Worm (Caenorhabditis elegans) whole organism, late embryonic: ENCODE measurements around the gene K02E11.6.

Experiments
- F13H6.1 ChIP-seq: sonication (generic microtip); optimal IDR thresholded peaks from 2 replicates; lab custom pipeline; 2016; ENCODE audit warnings: missing genetic modification characterization, missing compliant biosample characterization
- K02D7.2 ChIP-seq: sonication (generic microtip); optimal IDR thresholded peaks from 2 replicates; lab custom pipeline; 2017; ENCODE audit warnings: mild to moderate bottlenecking, missing genetic modification characterization, missing compliant biosample characterization
- K09A11.1 ChIP-seq: sonication (generic microtip); optimal IDR thresholded peaks from 2 replicates; lab custom pipeline; 2017; ENCODE audit warnings: antibody characterized with exemption, mild to moderate bottlenecking, missing genetic modification characterization, missing compliant biosample characterization; ENCODE audit not compliant: insufficient read depth
- T23F11.4 ChIP-seq: fragments of 200-800 bp; sonication (Bioruptor generic); optimal IDR thresholded peaks from 2 replicates; lab custom pipeline; 2018; ENCODE audit warnings: mild to moderate bottlenecking, missing genetic modification characterization, missing compliant biosample characterization
- ahr-1 ChIP-seq: sonication (generic microtip); optimal IDR thresholded peaks from 2 replicates; lab custom pipeline; 2016; ENCODE audit warnings: missing genetic modification characterization, missing compliant biosample characterization
- ama-1 ChIP-seq: fragments of 150-350 bp; optimal IDR thresholded peaks from 2 replicates; lab custom pipeline; 2014
- ceh-14 ChIP-seq: sonication (generic microtip); optimal IDR thresholded peaks from 2 replicates; lab custom pipeline; 2016; ENCODE audit warnings: missing genotype, missing genetic modification characterization, missing compliant biosample characterization
- ceh-18 ChIP-seq: sonication (generic microtip); optimal IDR thresholded peaks from 2 replicates; lab custom pipeline; 2016; ENCODE audit warnings: missing genetic modification characterization, missing compliant biosample characterization
- ceh-30 ChIP-seq: fragments of 150-350 bp; optimal IDR thresholded peaks from 2 replicates; lab custom pipeline; 2014; ENCODE audit warnings: missing biosample characterization, missing genetic modification characterization
- ceh-48 ChIP-seq: sonication (generic microtip); optimal IDR thresholded peaks from 2 replicates; lab custom pipeline; 2016; ENCODE audit warnings: missing genetic modification characterization, inconsistent platforms, missing compliant biosample characterization
- ceh-9 ChIP-seq: sonication (generic microtip); optimal IDR thresholded peaks from 2 replicates; lab custom pipeline; 2016; ENCODE audit warnings: mild to moderate bottlenecking, missing genetic modification characterization, inconsistent platforms, missing compliant biosample characterization
- che-1 ChIP-seq: sonication (generic microtip); optimal IDR thresholded peaks from 2 replicates; lab custom pipeline; 2016; ENCODE audit warnings: mild to moderate bottlenecking, missing genetic modification characterization, missing compliant biosample characterization
- dmd-4 ChIP-seq: sonication (generic microtip); optimal IDR thresholded peaks from 2 replicates; lab custom pipeline; 2016; ENCODE audit warnings: borderline replicate concordance, missing genetic modification characterization, missing compliant biosample characterization
- dve-1 ChIP-seq: sonication (generic microtip); optimal IDR thresholded peaks from 2 replicates; lab custom pipeline; 2017; ENCODE audit warnings: antibody characterized with exemption, mild to moderate bottlenecking, missing genetic modification characterization, missing compliant biosample characterization
- elt-2 ChIP-seq: sonication (generic microtip); optimal IDR thresholded peaks from 2 replicates; lab custom pipeline; 2016; ENCODE audit warnings: missing genetic modification reagents, missing genetic modification characterization, missing compliant biosample characterization
- elt-4 ChIP-seq: sonication (generic microtip); optimal IDR thresholded peaks from 2 replicates; lab custom pipeline; 2016; ENCODE audit warnings: missing genetic modification characterization, missing compliant biosample characterization
- eyg-1 ChIP-seq: sonication (generic microtip); optimal IDR thresholded peaks from 2 replicates; lab custom pipeline; 2016; ENCODE audit warnings: missing genotype, missing genetic modification characterization, missing compliant biosample characterization
- fkh-10 ChIP-seq: fragments of 150-350 bp; optimal IDR thresholded peaks from 2 replicates; lab custom pipeline; 2014; ENCODE audit warnings: missing biosample characterization, missing genetic modification reagents, missing genetic modification characterization
- hlh-13 ChIP-seq: fragments of 200-800 bp; sonication (Bioruptor generic); optimal IDR thresholded peaks from 2 replicates; lab custom pipeline; 2018; ENCODE audit warnings: mild to moderate bottlenecking, missing genetic modification characterization, missing compliant biosample characterization
- hlh-6 ChIP-seq: sonication (generic microtip); optimal IDR thresholded peaks from 2 replicates; lab custom pipeline; 2016; ENCODE audit warnings: missing genotype, missing genetic modification characterization, missing compliant biosample characterization
- lim-6 ChIP-seq: sonication (generic microtip); optimal IDR thresholded peaks from 2 replicates; lab custom pipeline; 2016; ENCODE audit warnings: missing genetic modification characterization, missing compliant biosample characterization
- odd-2 ChIP-seq: sonication (generic microtip); optimal IDR thresholded peaks from 2 replicates; lab custom pipeline; 2017; ENCODE audit warnings: antibody characterized with exemption, mild to moderate bottlenecking, missing genetic modification characterization, missing compliant biosample characterization
- pag-3 ChIP-seq: sonication (generic microtip); optimal IDR thresholded peaks from 2 replicates; lab custom pipeline; 2016; ENCODE audit warnings: missing compliant biosample characterization, missing genetic modification characterization, borderline replicate concordance
- pat-9 ChIP-seq: fragments of 200-800 bp; sonication (Bioruptor generic); optimal IDR thresholded peaks from 2 replicates; lab custom pipeline; 2018; ENCODE audit warnings: mild to moderate bottlenecking, missing genetic modification characterization, moderate library complexity, missing compliant biosample characterization
- pax-1 ChIP-seq: fragments of 150-350 bp; optimal IDR thresholded peaks from 2 replicates; lab custom pipeline; 2014; ENCODE audit warnings: missing biosample characterization, missing genetic modification characterization
- pha-4 ChIP-seq: fragments of 150-350 bp; optimal IDR thresholded peaks from 2 replicates; lab custom pipeline; 2018; ENCODE audit warnings: missing biosample characterization, missing genetic modification reagents, missing genetic modification characterization
- pros-1 ChIP-seq: fragments of 150-350 bp; optimal IDR thresholded peaks from 2 replicates; lab custom pipeline; 2014; ENCODE audit warnings: missing biosample characterization, missing genetic modification reagents, missing genetic modification characterization
- ref-2 ChIP-seq: sonication (generic microtip); optimal IDR thresholded peaks from 2 replicates; lab custom pipeline; 2016; ENCODE audit warnings: missing genetic modification characterization, missing compliant biosample characterization
- rnt-1 ChIP-seq: sonication (generic microtip); optimal IDR thresholded peaks from 2 replicates; lab custom pipeline; 2016; ENCODE audit warnings: missing genetic modification characterization, missing compliant biosample characterization
- sdc-2 ChIP-seq: sonication (generic microtip); optimal IDR thresholded peaks from 2 replicates; lab custom pipeline; 2016; ENCODE audit warnings: missing genotype, missing genetic modification characterization, missing compliant biosample characterization
- sox-2 ChIP-seq: fragments of 200-800 bp; sonication (Bioruptor generic); IDR thresholded peaks from 2 replicates; pipeline ENCODE4 v1.3.6; 2022; ENCODE audit warnings: missing genetic modification reagents, missing genetic modification characterization, missing compliant biosample characterization
- sox-4 ChIP-seq: sonication (generic microtip); optimal IDR thresholded peaks from 2 replicates; lab custom pipeline; 2017; ENCODE audit warnings: mild to moderate bottlenecking, missing genetic modification characterization, inconsistent platforms, missing compliant biosample characterization
- tbx-7 ChIP-seq: sonication (generic microtip); optimal IDR thresholded peaks from 2 replicates; lab custom pipeline; 2016; ENCODE audit warnings: missing genotype, missing genetic modification characterization, missing compliant biosample characterization
- ttx-3 ChIP-seq: sonication (generic microtip); optimal IDR thresholded peaks from 2 replicates; lab custom pipeline; 2016; ENCODE audit warnings: missing genetic modification reagents, missing genetic modification characterization, missing compliant biosample characterization
- unc-55 ChIP-seq: sonication (generic microtip); optimal IDR thresholded peaks from 2 replicates; lab custom pipeline; 2017; ENCODE audit warnings: missing biosample characterization, missing genetic modification reagents, missing genetic modification characterization
- zip-5 ChIP-seq: sonication (generic microtip); optimal IDR thresholded peaks from 2 replicates; lab custom pipeline; 2016; ENCODE audit warnings: missing genetic modification characterization, missing compliant biosample characterization

The K02E11.6 gene

DNA sequence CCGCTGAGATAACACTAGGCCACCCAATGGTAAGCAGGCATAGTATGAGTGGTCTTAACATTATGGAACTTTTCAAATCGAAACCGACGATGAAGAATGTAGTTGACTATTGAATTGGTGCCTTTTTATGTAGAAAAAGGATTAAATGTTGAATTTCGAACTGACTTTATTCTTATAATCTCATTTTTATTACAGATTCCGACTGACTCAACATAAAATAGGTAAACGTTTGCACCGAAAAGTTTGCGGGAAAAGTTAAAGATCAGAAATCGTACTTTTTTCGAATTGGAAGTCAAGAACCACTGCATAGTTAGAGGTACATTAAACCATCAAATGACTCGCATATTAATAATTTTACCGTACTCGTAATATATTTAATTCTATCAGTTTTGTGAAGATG is 5.6 kb downstream of the K02E11.6 start, which contains the start of gene K02E11.7:
K02E11.7 (minus strand) TSS at position 101 of the 400 bp plus-strand sequence.
- TF ChIP-seq pax-1 (tag; lab: Kevin White, UChicago) (no peak), ceh-18 (tag; lab: Kevin White, UChicago) (no peak), F13H6.1 (tag; lab: Kevin White, UChicago) (no peak), K09A11.1 (tag; lab: Kevin White, UChicago) (no peak), sox-2 (GFP tag; lab: Robert Waterston, UW) (no peak), ceh-9 (tag; lab: Kevin White, UChicago) (no peak), sox-4 (no peak), T23F11.4 (GFP tag; lab: Kevin White, UChicago) (no peak), ceh-48 (tag; lab: Kevin White, UChicago) (no peak), dmd-4 (tag; lab: Kevin White, UChicago) (no peak), unc-55 (GFP tag; lab: Kevin White, UChicago) (no peak), eyg-1 (tag; lab: Kevin White, UChicago) (no peak), ahr-1 (tag; lab: Kevin White, UChicago) (no peak), pat-9 (tag; lab: Kevin White, UChicago) (no peak), odd-2 (tag; lab: Kevin White, UChicago) (no peak)

DNA sequence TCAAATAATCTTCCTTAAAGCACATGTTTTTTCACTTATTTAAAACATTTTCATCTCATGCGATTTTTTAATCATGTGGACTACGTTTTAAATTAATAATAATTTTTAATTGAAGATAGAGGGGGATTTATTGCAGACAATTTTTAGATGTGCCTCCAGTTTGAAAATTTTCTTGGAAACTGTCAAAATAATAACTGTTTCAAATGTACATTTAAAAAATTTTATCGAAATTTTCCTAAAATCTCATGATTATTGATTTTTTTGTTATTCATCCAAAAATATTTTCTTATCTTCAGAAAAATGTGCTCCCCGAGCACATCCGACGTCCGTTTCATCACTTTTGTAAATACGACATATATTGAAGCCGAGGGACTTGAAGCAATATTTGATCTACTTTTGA is 8.2 kb downstream of the K02E11.6 start, which contains the start of gene sre-8:
sre-8 (plus strand) TSS at position 301 of the 400 bp plus-strand sequence.
- TF ChIP-seq pax-1 (tag; lab: Kevin White, UChicago) (no peak), sdc-2 (tag; lab: Kevin White, UChicago) (no peak), sox-2 (GFP tag; lab: Robert Waterston, UW) (no peak), elt-4 (tag; lab: Kevin White, UChicago) (no peak), odd-2 (tag; lab: Kevin White, UChicago) (no peak), ceh-14 (no peak)
- TF ChIP-seq, all 69 proteins: peak for 0

DNA sequence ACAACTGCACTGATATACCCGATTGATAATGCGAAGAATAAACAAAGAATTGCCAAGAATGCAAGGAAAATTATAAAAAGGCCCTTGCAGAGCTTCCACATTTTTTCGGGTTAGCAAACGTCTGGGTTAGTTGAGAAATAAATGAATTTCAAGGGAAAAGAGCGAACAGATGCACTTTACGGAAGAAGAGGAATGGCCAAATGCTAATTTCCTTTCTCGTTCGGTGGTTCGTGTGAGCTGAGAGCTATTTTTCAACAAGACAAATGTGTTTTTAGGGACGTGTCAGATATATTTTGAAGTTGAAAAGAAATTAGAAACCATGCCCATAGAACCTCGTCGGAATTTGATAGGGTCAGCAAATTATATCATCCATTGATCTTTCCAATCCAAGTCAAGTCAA is 12.2 kb downstream of the K02E11.6 start, which contains the start of gene F40G12.2:
F40G12.2 (minus strand) TSS at position 101 of the 400 bp plus-strand sequence.
- TF ChIP-seq che-1 (tag; lab: Kevin White, UChicago) (no peak), zip-5 (tag; lab: Kevin White, UChicago) (no peak), tbx-7 (tag; lab: Kevin White, UChicago) (no peak), K02D7.2 (tag; lab: Kevin White, UChicago) (no peak), fkh-10 (GFP tag; lab: Kevin White, UChicago) (no peak), pax-1 (tag; lab: Kevin White, UChicago) (no peak), lim-6 (tag; lab: Kevin White, UChicago) (no peak), dve-1 (tag; lab: Kevin White, UChicago) (no peak), ref-2 (no peak), ceh-30 (tag; lab: Kevin White, UChicago) (no peak)

DNA sequence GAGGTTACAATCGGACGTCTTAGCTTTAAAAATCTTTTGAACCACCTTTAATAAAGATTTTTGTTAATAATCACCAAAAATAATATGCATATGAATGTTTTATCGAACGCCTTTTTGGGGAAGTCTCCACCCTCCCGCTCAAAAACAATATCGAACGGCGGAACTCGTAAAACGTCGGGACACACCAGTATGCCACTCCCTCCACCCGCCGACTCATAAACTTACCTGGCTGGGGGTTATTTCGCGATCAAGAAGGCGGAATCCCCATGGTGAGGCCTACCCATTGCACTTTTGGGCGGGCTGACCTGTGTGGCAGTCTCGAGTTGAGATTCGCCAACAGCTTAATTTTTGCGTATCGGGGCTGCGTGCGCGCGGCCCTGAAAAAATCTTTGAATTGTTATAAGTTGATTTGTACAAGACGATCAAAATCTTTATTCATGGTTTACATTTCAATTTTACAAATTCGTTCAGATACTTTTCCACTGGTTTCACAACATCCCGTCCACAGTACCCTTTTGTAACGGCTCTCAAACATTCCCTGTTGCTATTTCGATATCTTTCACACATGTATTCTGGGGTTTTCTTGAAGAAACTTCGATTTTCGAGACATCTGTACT is 18.8 kb downstream of the K02E11.6 start:
- TF ChIP-seq odd-2 (tag; lab: Kevin White, UChicago), result no peak
- TF ChIP-seq pha-4 (tag; lab: Kevin White, UChicago), result no peak
- TF ChIP-seq pat-9 (tag; lab: Kevin White, UChicago), result no peak
- TF ChIP-seq pros-1 (tag; lab: Kevin White, UChicago), result no peak
- TF ChIP-seq rnt-1, result no peak
- no peak for TF ChIP-seq pag-3
- TF ChIP-seq elt-2 (tag; lab: Kevin White, UChicago), result no peak
- no peak for TF ChIP-seq T23F11.4 (GFP tag; lab: Kevin White, UChicago)
- no peak for TF ChIP-seq tbx-7 (tag; lab: Kevin White, UChicago)
- TF ChIP-seq, all 69 proteins: peak for 0

DNA sequence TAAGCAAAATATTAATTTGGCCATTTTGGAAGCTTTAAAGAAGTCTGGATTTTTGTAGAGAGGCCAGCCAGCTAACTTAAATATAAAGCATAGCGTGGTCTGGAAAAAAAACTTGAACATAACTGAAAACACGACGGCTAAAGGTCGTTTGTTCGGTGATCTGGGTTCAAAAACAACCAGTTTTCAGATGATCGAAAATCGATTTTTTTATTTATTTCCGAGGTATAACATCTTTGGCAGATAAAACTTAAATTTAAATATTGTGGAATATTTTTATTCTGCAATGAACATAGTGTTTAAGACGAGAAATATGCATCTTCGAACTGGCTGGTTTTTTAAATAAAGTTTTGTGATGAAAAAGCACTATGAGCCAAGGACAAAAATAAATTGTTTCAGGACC is 20.0 kb downstream of the K02E11.6 start, which contains the start of gene F40G12.4:
F40G12.4 (minus strand) TSS at position 101 of the 400 bp plus-strand sequence.
- no peak for TF ChIP-seq hlh-13 (GFP tag; lab: Kevin White, UChicago)
- TF ChIP-seq pros-1 (tag; lab: Kevin White, UChicago), result no peak
- no peak for TF ChIP-seq ceh-14
- no peak for TF ChIP-seq ttx-3 (tag; lab: Kevin White, UChicago)
- TF ChIP-seq elt-4 (tag; lab: Kevin White, UChicago), result no peak
- no peak for TF ChIP-seq rnt-1
- TF ChIP-seq ama-1 (lab: Kevin White, UChicago), result no peak
- TF ChIP-seq sox-4, result no peak
- no peak for TF ChIP-seq hlh-6 (tag; lab: Kevin White, UChicago)
